Worm (Caenorhabditis elegans) whole organism, L2 larva: ENCODE results near the gene wdr-46.

Source experiments
- F13H6.1 ChIP-seq: sonication (generic microtip); optimal IDR thresholded peaks from 2 replicates; lab custom pipeline; 2016; ENCODE audit warnings: missing genetic modification characterization, missing compliant biosample characterization
- aly-2 ChIP-seq: fragments of 150-350 bp; optimal IDR thresholded peaks from 2 replicates; lab custom pipeline; 2014; ENCODE audit warnings: missing biosample characterization, missing genetic modification characterization
- dmd-4 ChIP-seq: sonication (generic microtip); optimal IDR thresholded peaks from 2 replicates; lab custom pipeline; 2017; ENCODE audit warnings: missing biosample characterization, missing genetic modification characterization
- egl-27 ChIP-seq: sonication (generic microtip); optimal IDR thresholded peaks from 3 replicates; lab custom pipeline; 2017; ENCODE audit warnings: missing biosample characterization, missing genetic modification reagents, missing genetic modification characterization
- elt-1 ChIP-seq: fragments of 150-350 bp; optimal IDR thresholded peaks from 2 replicates; lab custom pipeline; 2014; ENCODE audit warnings: missing biosample characterization, missing genetic modification characterization
- lin-11 ChIP-seq: fragments of 150-350 bp; sonication (generic microtip); optimal IDR thresholded peaks from 2 replicates; lab custom pipeline; 2014; ENCODE audit warnings: missing biosample characterization, missing genetic modification characterization, inconsistent platforms, mixed read lengths
- lsy-2 ChIP-seq, 2 experiments: fragments of 150-350 bp in 1 of 2; sonication (generic microtip) in 1 of 2; optimal IDR thresholded peaks; 2 replicates each; lab custom pipeline; 2014 to 2017; ENCODE audit warnings: missing biosample characterization in 2 of 2, missing genetic modification characterization in 2 of 2
- mbf-1 ChIP-seq: sonication (generic microtip); optimal IDR thresholded peaks from 2 replicates; lab custom pipeline; 2017; ENCODE audit warnings: missing biosample characterization, missing genetic modification characterization
- nhr-10 ChIP-seq: sonication (generic microtip); optimal IDR thresholded peaks from 2 replicates; lab custom pipeline; 2017; ENCODE audit warnings: missing biosample characterization, missing genetic modification characterization
- nhr-237 ChIP-seq: fragments of 150-350 bp; optimal IDR thresholded peaks from 2 replicates; lab custom pipeline; 2014; ENCODE audit warnings: missing biosample characterization, missing genetic modification characterization
- skn-1 ChIP-seq: sonication (generic microtip); optimal IDR thresholded peaks from 2 replicates; lab custom pipeline; 2017; ENCODE audit warnings: missing biosample characterization, missing genetic modification characterization
- snpc-4 ChIP-seq: fragments of 150-350 bp; optimal IDR thresholded peaks from 2 replicates; lab custom pipeline; 2014; ENCODE audit warnings: missing biosample characterization, missing genetic modification characterization

DNA sequence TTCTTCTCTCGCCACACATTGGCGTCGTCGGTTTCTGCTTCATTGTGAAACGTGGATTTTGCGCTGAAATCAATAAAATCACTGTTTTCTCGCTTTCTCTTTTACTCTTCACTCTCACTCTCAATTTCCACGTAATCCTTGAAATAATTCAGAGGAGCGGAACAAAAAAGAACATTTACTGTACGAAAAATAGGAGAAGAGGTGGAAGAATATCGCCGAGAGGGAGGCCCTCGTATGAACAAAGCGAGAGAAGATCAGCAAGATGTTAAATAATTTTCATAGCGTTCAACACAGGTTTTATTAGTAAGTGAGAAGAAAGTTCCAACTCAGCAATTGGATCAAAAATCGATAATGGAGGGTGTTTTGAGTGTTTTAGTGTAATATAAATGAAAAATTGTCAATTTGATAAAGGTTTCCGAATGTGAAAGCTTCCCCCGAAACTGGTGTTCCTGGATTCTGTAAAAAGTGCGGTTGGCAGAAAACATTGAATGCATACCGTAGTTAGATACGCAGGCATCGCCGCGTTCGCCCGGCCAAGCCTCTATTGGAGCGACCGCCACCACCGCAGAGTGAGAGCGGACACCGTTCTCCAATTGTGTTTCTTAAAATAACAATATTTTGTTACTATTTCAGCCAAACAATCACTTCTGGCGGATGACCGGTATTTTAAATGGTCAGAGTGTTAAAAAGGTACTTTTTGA lies 10.5 kb upstream of the wdr-46 start, which contains the start of the genes ccr-4 and ZC518.8:
- TF ChIP-seq snpc-4 = no peak
- TF ChIP-seq nhr-237 (tag; lab: Kevin White, UChicago) = no peak
- TF ChIP-seq lin-11 (tag; lab: Kevin White, UChicago) = no peak
- TF ChIP-seq F13H6.1 (tag; lab: Kevin White, UChicago) = no peak
- no peak for TF ChIP-seq nhr-10 (tag; lab: Kevin White, UChicago)
- TF ChIP-seq dmd-4 = no peak
- no peak for TF ChIP-seq elt-1 (tag; lab: Kevin White, UChicago)
- no peak for TF ChIP-seq egl-27 (tag; lab: Kevin White, UChicago)
- no peak for TF ChIP-seq skn-1 (tag; lab: Kevin White, UChicago)
- no peak for TF ChIP-seq mbf-1 (tag; lab: Kevin White, UChicago)
- TF ChIP-seq lsy-2 (tag; optimal IDR thresholded peaks at IDR 0.05; lab: Kevin White, UChicago) = peak in 1 of 2 experiments; percentile 88
- no peak for TF ChIP-seq aly-2
